Fruit fly (Drosophila melanogaster) whole organism, adult: ENCODE measurements around the gene Hpd.
A peak's percentile ranks its signal among the peaks of the same experiment; 100 is the strongest.

Experiments
- kay ChIP-seq: fragments of 200-800 bp; sonication (Bioruptor generic); peaks from one replicate; lab custom pipeline; 2016; ENCODE audit warnings: missing biosample characterization, missing genetic modification characterization, borderline replicate concordance
- tj ChIP-seq: fragments of 200-800 bp; sonication (Bioruptor generic); optimal IDR thresholded peaks from 3 replicates; lab custom pipeline; 2017; ENCODE audit warnings: missing biosample characterization, mild to moderate bottlenecking, missing genetic modification characterization, moderate library complexity

- TF ChIP-seq kay (GFP tag; lab: Kevin White, UChicago): peak; percentile 52
- peak; percentile 95 for TF ChIP-seq tj (GFP tag; lab: Kevin White, UChicago)
Observed at dm6 chr3L:20395257-20395909, 44.3 kb downstream of the Hpd start.
